Fruit fly (Drosophila melanogaster): ENCODE measurements around the gene CG45413.

CG45413 gene

dm6 chr3L:6963792-6964487 is 32.2 kb upstream of the CG45413 start (continued):
- no peak for TF ChIP-seq D (optimal IDR thresholded peaks at IDR 0.05)
- TF ChIP-seq D (GFP tag; optimal IDR thresholded peaks at IDR 0.05), result peak; percentile 81
- TF ChIP-seq Dip3 (GFP tag; optimal IDR thresholded peaks at IDR 0.05), result peak; percentile 80
- TF ChIP-seq wdn (GFP tag; IDR thresholded peaks at IDR 0.05), result peak; percentile 50
- TF ChIP-seq z (GFP tag; IDR thresholded peaks at IDR 0.05), result no peak
- TF ChIP-seq emc (GFP tag; optimal IDR thresholded peaks at IDR 0.05), result peak; percentile 33
- TF ChIP-seq Dek (tag; optimal IDR thresholded peaks at IDR 0.05), result peak; percentile 71
- peak; percentile 70 for TF ChIP-seq ttk (GFP tag; IDR thresholded peaks at IDR 0.05)
- TF ChIP-seq CG33213 (GFP tag; optimal IDR thresholded peaks at IDR 0.05), result peak; percentile 68
- peak; percentile 50 for TF ChIP-seq btn (GFP tag; optimal IDR thresholded peaks at IDR 0.05)
- TF ChIP-seq CG7357 (GFP tag; IDR thresholded peaks at IDR 0.05), result peak; percentile 75; the same call in 2 of the 3 replicates
- no peak for TF ChIP-seq HLHmδ (GFP tag; optimal IDR thresholded peaks at IDR 0.05)
- peak; percentile 75 for TF ChIP-seq odd (GFP tag; optimal IDR thresholded peaks at IDR 0.05)
- peak; percentile 22 for TF ChIP-seq Dad (GFP tag; optimal IDR thresholded peaks at IDR 0.05)
- TF ChIP-seq bbx (GFP tag; IDR thresholded peaks at IDR 0.05; ENCODE audit: partially characterized antibody), result no peak
- peak; percentile 71 for TF ChIP-seq repo (GFP tag; optimal IDR thresholded peaks at IDR 0.05)
- TF ChIP-seq CG15514 (GFP tag; optimal IDR thresholded peaks at IDR 0.05), result peak; percentile 67
- peak; percentile 46 for TF ChIP-seq salm (tag; optimal IDR thresholded peaks at IDR 0.05)
- TF ChIP-seq pb (GFP tag; optimal IDR thresholded peaks at IDR 0.05), result peak; percentile 67
- TF ChIP-seq cg (GFP tag; optimal IDR thresholded peaks at IDR 0.05), result peak; percentile 86
- peak; percentile 75 for TF ChIP-seq CG7372 (GFP tag; IDR thresholded peaks at IDR 0.05)
- no peak for TF ChIP-seq CG4328 (GFP tag; optimal IDR thresholded peaks at IDR 0.05)
- TF ChIP-seq CG3995 (GFP tag; optimal IDR thresholded peaks at IDR 0.05), result no peak
- TF ChIP-seq onecut (GFP tag; IDR thresholded peaks at IDR 0.05), result peak; percentile 53
- TF ChIP-seq CG17385 (GFP tag; optimal IDR thresholded peaks at IDR 0.05), result peak; percentile 69
- no peak for TF ChIP-seq yki (optimal IDR thresholded peaks at IDR 0.05)
- peak; percentile 61 for TF ChIP-seq fd64A (GFP tag; optimal IDR thresholded peaks at IDR 0.05)
- TF ChIP-seq CG2202 (tag; optimal IDR thresholded peaks at IDR 0.05), result peak; percentile 69
- TF ChIP-seq CG14710 (tag; optimal IDR thresholded peaks at IDR 0.05), result peak; percentile 80
- TF ChIP-seq slp2 (GFP tag; optimal IDR thresholded peaks at IDR 0.05), result peak; percentile 83
- TF ChIP-seq klu (GFP tag; IDR thresholded peaks at IDR 0.05), result peak; percentile 39; the same call in 1 of the 2 replicates
- peak; percentile 80 for TF ChIP-seq oc (tag; optimal IDR thresholded peaks at IDR 0.05)
- peak; percentile 46 for TF ChIP-seq CG3163 (GFP tag; optimal IDR thresholded peaks at IDR 0.05)
- no peak for TF ChIP-seq toy (GFP tag; IDR thresholded peaks at IDR 0.05)
- peak; percentile 79 for TF ChIP-seq bcd (GFP tag; optimal IDR thresholded peaks at IDR 0.05)
- TF ChIP-seq ATbp (GFP tag; optimal IDR thresholded peaks at IDR 0.05), result peak; percentile 76
- TF ChIP-seq kah (GFP tag; optimal IDR thresholded peaks at IDR 0.05), result peak; percentile 28
- peak; percentile 75 for TF ChIP-seq CG10267 (tag; optimal IDR thresholded peaks at IDR 0.05)
- no peak for TF ChIP-seq B-H2 (GFP tag; optimal IDR thresholded peaks at IDR 0.05)
- peak; percentile 69 for TF ChIP-seq seq (GFP tag; IDR thresholded peaks at IDR 0.05)
- no peak for TF ChIP-seq ro (GFP tag; IDR thresholded peaks at IDR 0.05)
- peak; percentile 74 for TF ChIP-seq slbo (GFP tag; IDR thresholded peaks at IDR 0.05)
- peak; percentile 82 for TF ChIP-seq CG2120 (GFP tag; optimal IDR thresholded peaks at IDR 0.05)
- TF ChIP-seq D19A (tag; optimal IDR thresholded peaks at IDR 0.05), result peak; percentile 81
- peak; percentile 90 for TF ChIP-seq CG12219 (GFP tag; optimal IDR thresholded peaks at IDR 0.05)
- TF ChIP-seq tup (GFP tag; optimal IDR thresholded peaks at IDR 0.05), result peak; percentile 19
- peak; percentile 18 for TF ChIP-seq nerfin-1 (tag; optimal IDR thresholded peaks at IDR 0.05)
- no peak for TF ChIP-seq rib (GFP tag; IDR thresholded peaks at IDR 0.05)
- peak; percentile 28; the same call in 1 of the 3 replicates for TF ChIP-seq sr (GFP tag; IDR thresholded peaks at IDR 0.05)
- peak; percentile 79 for TF ChIP-seq CG10462 (GFP tag; optimal IDR thresholded peaks at IDR 0.05)
- peak; percentile 68 for TF ChIP-seq shn (GFP tag; optimal IDR thresholded peaks at IDR 0.05)

Data from whole organism, embryonic.